Comparison of ENCODE assay signal across 1 fruit fly cellular context in the genomic region with DNA sequence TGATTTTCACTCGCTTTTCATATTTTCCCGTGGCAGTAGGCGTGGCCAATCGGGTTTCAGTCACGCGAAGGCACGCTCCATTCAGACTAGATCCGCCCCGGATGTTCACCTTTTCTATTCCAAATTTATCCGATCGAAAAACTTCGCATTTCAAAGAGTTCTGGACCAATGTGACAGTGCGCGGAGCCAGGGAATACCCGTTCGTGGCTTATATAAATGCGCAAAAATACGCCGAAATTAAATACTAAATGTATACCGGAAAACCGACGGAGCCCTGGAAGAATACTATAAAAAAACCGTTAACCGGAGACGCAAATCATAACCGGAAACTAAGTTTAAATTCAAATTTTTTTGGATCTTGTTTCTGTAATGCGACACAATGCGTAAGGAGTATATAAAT.
TF ChIP-seq lines count a peak whose summit lies in the region.

A gene (minus strand): TSS at position 181 of the 400 bp plus-strand sequence.

TF ChIP-seq in whole organism, embryonic, 481 proteins besides CTCF, POLR2A, EP300 and RAD21 (continued from another document and continues in another):
- no peak for TF ChIP-seq E2f1 (GFP tag; IDR thresholded peaks at IDR 0.05; lab: Robert Waterston, UW)
- TF ChIP-seq CG1024 (GFP tag; IDR thresholded peaks at IDR 0.05; lab: Robert Waterston, UW): no peak
- TF ChIP-seq fd102C (GFP tag; optimal IDR thresholded peaks at IDR 0.05; lab: Kevin White, UChicago): peak; percentile 29
- no peak for TF ChIP-seq Ssrp (tag; optimal IDR thresholded peaks at IDR 0.05; lab: Kevin White, UChicago)
- peak; percentile 95 for TF ChIP-seq Med (GFP tag; lab: Kevin White, UChicago)
- no peak for TF ChIP-seq twi (tag; optimal IDR thresholded peaks at IDR 0.05; lab: Kevin White, UChicago)
- TF ChIP-seq kni (GFP tag; optimal IDR thresholded peaks at IDR 0.05; lab: Kevin White, UChicago): peak; percentile 83
- peak; percentile 32 for TF ChIP-seq ash1 (GFP tag; optimal IDR thresholded peaks at IDR 0.05; lab: Kevin White, UChicago)
- peak; percentile 42 for TF ChIP-seq CG8290 (GFP tag; optimal IDR thresholded peaks at IDR 0.05; lab: Kevin White, UChicago)
- TF ChIP-seq CG8290 (tag; optimal IDR thresholded peaks at IDR 0.05; lab: Kevin White, UChicago): peak in 1 of 2 experiments; percentile 67
- peak; percentile 77 for TF ChIP-seq Dp (GFP tag; optimal IDR thresholded peaks at IDR 0.05; lab: Kevin White, UChicago)
- no peak for TF ChIP-seq cas (GFP tag; IDR thresholded peaks at IDR 0.05; lab: Robert Waterston, UW)
- peak; percentile 57 for TF ChIP-seq Side (GFP tag; optimal IDR thresholded peaks at IDR 0.05; lab: Kevin White, UChicago)
- TF ChIP-seq CG16779 (GFP tag; IDR thresholded peaks at IDR 0.05; lab: Robert Waterston, UW): no peak
- TF ChIP-seq CG15479 (GFP tag; optimal IDR thresholded peaks at IDR 0.05; lab: Kevin White, UChicago): no peak
- peak; percentile 57 for TF ChIP-seq Camta (GFP tag; optimal IDR thresholded peaks at IDR 0.05; lab: Kevin White, UChicago)
- TF ChIP-seq Hr78 (GFP tag; optimal IDR thresholded peaks at IDR 0.05; lab: Kevin White, UChicago): no peak
- TF ChIP-seq Xbp1 (GFP tag; optimal IDR thresholded peaks at IDR 0.05; lab: Kevin White, UChicago): peak; percentile 33
- TF ChIP-seq ken (GFP tag; IDR thresholded peaks at IDR 0.05; lab: Robert Waterston, UW): no peak
- TF ChIP-seq jing (GFP tag; optimal IDR thresholded peaks at IDR 0.05; lab: Kevin White, UChicago): no peak
- TF ChIP-seq stwl (tag; optimal IDR thresholded peaks at IDR 0.05; lab: Kevin White, UChicago): peak; percentile 79
- peak; percentile 71 for TF ChIP-seq CG15601 (tag; optimal IDR thresholded peaks at IDR 0.05; lab: Kevin White, UChicago)
- TF ChIP-seq tup (GFP tag; optimal IDR thresholded peaks at IDR 0.05; lab: Kevin White, UChicago): no peak
- TF ChIP-seq Usf (GFP tag; optimal IDR thresholded peaks at IDR 0.05; lab: Kevin White, UChicago): no peak
- peak; percentile 81 for TF ChIP-seq CG6765 (GFP tag; optimal IDR thresholded peaks at IDR 0.05; lab: Kevin White, UChicago)
- TF ChIP-seq dmrt11E (tag; optimal IDR thresholded peaks at IDR 0.05; lab: Kevin White, UChicago): peak; percentile 40
- no peak for TF ChIP-seq CG11093 (GFP tag; IDR thresholded peaks at IDR 0.05; lab: Robert Waterston, UW)
- TF ChIP-seq gem (tag; optimal IDR thresholded peaks at IDR 0.05; lab: Kevin White, UChicago): peak; percentile 39
- TF ChIP-seq Nf-YB (GFP tag; optimal IDR thresholded peaks at IDR 0.05; lab: Kevin White, UChicago): peak; percentile 58
- TF ChIP-seq hth (optimal IDR thresholded peaks at IDR 0.05; lab: Kevin White, UChicago): no peak
- TF ChIP-seq ranshi (GFP tag; IDR thresholded peaks at IDR 0.05; lab: Robert Waterston, UW): no peak; the same call in 1 of the 2 replicates
- TF ChIP-seq Hr39 (optimal IDR thresholded peaks at IDR 0.05; lab: Kevin White, UChicago): no peak
- TF ChIP-seq unpg (GFP tag; optimal IDR thresholded peaks at IDR 0.05; lab: Kevin White, UChicago): peak; percentile 61
- TF ChIP-seq ssp (GFP tag; IDR thresholded peaks at IDR 0.05; lab: Robert Waterston, UW): no peak
- TF ChIP-seq Blimp-1 (GFP tag; optimal IDR thresholded peaks at IDR 0.05; lab: Kevin White, UChicago): peak; percentile 43
- TF ChIP-seq BtbVII (GFP tag; optimal IDR thresholded peaks at IDR 0.05; lab: Kevin White, UChicago): peak; percentile 20
- TF ChIP-seq CG6689 (GFP tag; IDR thresholded peaks at IDR 0.05; lab: Robert Waterston, UW): no peak
- TF ChIP-seq zen (tag; optimal IDR thresholded peaks at IDR 0.05; lab: Kevin White, UChicago): peak; percentile 12
- no peak for TF ChIP-seq peb (GFP tag; IDR thresholded peaks at IDR 0.05; lab: Robert Waterston, UW)
- TF ChIP-seq Oli (tag; optimal IDR thresholded peaks at IDR 0.05; lab: Kevin White, UChicago): peak; percentile 15
- TF ChIP-seq dimm (GFP tag; IDR thresholded peaks at IDR 0.05; lab: Robert Waterston, UW): no peak
- peak; percentile 74 for TF ChIP-seq onecut (GFP tag; IDR thresholded peaks at IDR 0.05; lab: Robert Waterston, UW)
- TF ChIP-seq chinmo (GFP tag; IDR thresholded peaks at IDR 0.05; lab: Robert Waterston, UW; ENCODE audit: partially characterized antibody): 0 out of 4 replicates have a peak, but pooled peaks have one; percentile 61
- peak; percentile 71 for TF ChIP-seq sug (tag; optimal IDR thresholded peaks at IDR 0.05; lab: Kevin White, UChicago)
- TF ChIP-seq gsb-n (tag; optimal IDR thresholded peaks at IDR 0.05; lab: Kevin White, UChicago): peak; percentile 67
- no peak for TF ChIP-seq nerfin-2 (GFP tag; IDR thresholded peaks at IDR 0.05; lab: Robert Waterston, UW; ENCODE audit: partially characterized antibody)
- TF ChIP-seq GATAe (GFP tag; conservative IDR thresholded peaks at IDR 0.05; lab: Robert Waterston, UW): no peak
- TF ChIP-seq gsb (GFP tag; IDR thresholded peaks at IDR 0.05; lab: Robert Waterston, UW): no peak
- TF ChIP-seq Atf3 (GFP tag; optimal IDR thresholded peaks at IDR 0.05; lab: Kevin White, UChicago): peak; percentile 18
- peak; percentile 66 for TF ChIP-seq Mad (GFP tag; optimal IDR thresholded peaks at IDR 0.05; lab: Kevin White, UChicago)
- TF ChIP-seq Opbp (GFP tag; IDR thresholded peaks at IDR 0.05; lab: Robert Waterston, UW; ENCODE audit: partially characterized antibody): peak; percentile 61; the same call in 2 of the 3 replicates
- peak; percentile 15 for TF ChIP-seq CG3838 (GFP tag; optimal IDR thresholded peaks at IDR 0.05; lab: Kevin White, UChicago)
- no peak for TF ChIP-seq HLH4C (GFP tag; IDR thresholded peaks at IDR 0.05; lab: Robert Waterston, UW; ENCODE audit: partially characterized antibody)
- no peak for TF ChIP-seq CG11085 (GFP tag; IDR thresholded peaks at IDR 0.05; lab: Robert Waterston, UW)
- TF ChIP-seq CG9609 (GFP tag; optimal IDR thresholded peaks at IDR 0.05; lab: Kevin White, UChicago): no peak
- TF ChIP-seq CG1832 (GFP tag; optimal IDR thresholded peaks at IDR 0.05; lab: Kevin White, UChicago): no peak
- no peak for TF ChIP-seq pfk (GFP tag; optimal IDR thresholded peaks at IDR 0.05; lab: Kevin White, UChicago)
- TF ChIP-seq Aef1 (GFP tag; IDR thresholded peaks at IDR 0.05; lab: Robert Waterston, UW): no peak
- TF ChIP-seq z (GFP tag; IDR thresholded peaks at IDR 0.05; lab: Robert Waterston, UW): no peak
- TF ChIP-seq Elba2 (GFP tag; optimal IDR thresholded peaks at IDR 0.05; lab: Kevin White, UChicago): no peak
- TF ChIP-seq MBD-R2 (GFP tag; IDR thresholded peaks at IDR 0.05; lab: Robert Waterston, UW): peak; percentile 85
- peak; percentile 65 for TF ChIP-seq nmo (GFP tag; optimal IDR thresholded peaks at IDR 0.05; lab: Kevin White, UChicago)
- 0 out of 2 replicates have a peak, but pooled peaks have one; percentile 5 for TF ChIP-seq NFAT (GFP tag; IDR thresholded peaks at IDR 0.05; lab: Robert Waterston, UW)
- TF ChIP-seq ci (GFP tag; IDR thresholded peaks at IDR 0.05; lab: Robert Waterston, UW): peak; percentile 89
- peak; percentile 98 for TF ChIP-seq Ets97D (GFP tag; optimal IDR thresholded peaks at IDR 0.05; lab: Kevin White, UChicago)
- no peak for TF ChIP-seq al (GFP tag; IDR thresholded peaks at IDR 0.05; lab: Robert Waterston, UW)
- TF ChIP-seq CG11398 (GFP tag; optimal IDR thresholded peaks at IDR 0.05; lab: Kevin White, UChicago): peak; percentile 51
- TF ChIP-seq Lpt (GFP tag; optimal IDR thresholded peaks at IDR 0.05; lab: Kevin White, UChicago): no peak
- peak; percentile 68 for TF ChIP-seq vvl (GFP tag; IDR thresholded peaks at IDR 0.05; lab: Robert Waterston, UW)
- TF ChIP-seq CG7357 (GFP tag; IDR thresholded peaks at IDR 0.05; lab: Robert Waterston, UW): no peak
- TF ChIP-seq Jarid2 (GFP tag; optimal IDR thresholded peaks at IDR 0.05; lab: Kevin White, UChicago): peak; percentile 77
- TF ChIP-seq pan (optimal IDR thresholded peaks at IDR 0.05; lab: Kevin White, UChicago): no peak
- TF ChIP-seq pan (GFP tag; optimal IDR thresholded peaks at IDR 0.05 in 1 of 2, IDR thresholded peaks at IDR 0.05 in 1 of 2): peak in 1 of 2 experiments; percentile 30
- peak; percentile 67 for TF ChIP-seq gcm (GFP tag; optimal IDR thresholded peaks at IDR 0.05; lab: Kevin White, UChicago)
- TF ChIP-seq CG4730 (GFP tag; IDR thresholded peaks at IDR 0.05; lab: Robert Waterston, UW): no peak
- no peak for TF ChIP-seq CG34224 (GFP tag; IDR thresholded peaks at IDR 0.05; lab: Robert Waterston, UW; ENCODE audit: partially characterized antibody)
- TF ChIP-seq ara (GFP tag; IDR thresholded peaks at IDR 0.05; lab: Robert Waterston, UW): 0 out of 2 replicates have a peak, but pooled peaks have one; percentile 12
- TF ChIP-seq bowl (GFP tag; IDR thresholded peaks at IDR 0.05; lab: Robert Waterston, UW): no peak
- TF ChIP-seq wek (GFP tag; optimal IDR thresholded peaks at IDR 0.05; lab: Kevin White, UChicago): peak; percentile 54
- TF ChIP-seq kah (GFP tag; optimal IDR thresholded peaks at IDR 0.05; lab: Kevin White, UChicago): no peak
- TF ChIP-seq p53 (GFP tag; optimal IDR thresholded peaks at IDR 0.05; lab: Kevin White, UChicago): peak; percentile 42
- no peak for TF ChIP-seq slbo (GFP tag; IDR thresholded peaks at IDR 0.05; lab: Robert Waterston, UW)
- TF ChIP-seq pita (GFP tag; optimal IDR thresholded peaks at IDR 0.05; lab: Kevin White, UChicago): peak; percentile 28
- TF ChIP-seq CG12769 (tag; optimal IDR thresholded peaks at IDR 0.05; lab: Kevin White, UChicago): peak; percentile 47
- TF ChIP-seq mam (GFP tag; optimal IDR thresholded peaks at IDR 0.05; lab: Kevin White, UChicago): no peak
- TF ChIP-seq sna (GFP tag; IDR thresholded peaks at IDR 0.05; lab: Robert Waterston, UW; ENCODE audit: partially characterized antibody): no peak
- no peak for TF ChIP-seq rib (GFP tag; IDR thresholded peaks at IDR 0.05; lab: Robert Waterston, UW)
- no peak for TF ChIP-seq HLHmδ (GFP tag; optimal IDR thresholded peaks at IDR 0.05; lab: Kevin White, UChicago)
- TF ChIP-seq CG14965 (GFP tag; optimal IDR thresholded peaks at IDR 0.05; lab: Kevin White, UChicago; ENCODE audit: borderline replicate concordance): peak; percentile 3
- peak; percentile 47 for TF ChIP-seq lilli (GFP tag; optimal IDR thresholded peaks at IDR 0.05; lab: Kevin White, UChicago)
- TF ChIP-seq sisA (GFP tag; IDR thresholded peaks at IDR 0.05; lab: Robert Waterston, UW): no peak
- peak; percentile 22 for TF ChIP-seq CG3995 (GFP tag; optimal IDR thresholded peaks at IDR 0.05; lab: Kevin White, UChicago)
- TF ChIP-seq CG7839 (tag; optimal IDR thresholded peaks at IDR 0.05; lab: Kevin White, UChicago): peak; percentile 47
- TF ChIP-seq YL-1 (GFP tag; optimal IDR thresholded peaks at IDR 0.05; lab: Kevin White, UChicago): peak; percentile 90
- TF ChIP-seq dati (GFP tag; IDR thresholded peaks at IDR 0.05; lab: Robert Waterston, UW): no peak
- TF ChIP-seq cad (GFP tag; optimal IDR thresholded peaks at IDR 0.05; lab: Kevin White, UChicago): no peak
- TF ChIP-seq psq (GFP tag; optimal IDR thresholded peaks at IDR 0.05; lab: Kevin White, UChicago): no peak
- no peak for TF ChIP-seq inv (GFP tag; IDR thresholded peaks at IDR 0.05; lab: Robert Waterston, UW; ENCODE audit: partially characterized antibody)
- peak; percentile 76 for TF ChIP-seq CG2116 (GFP tag; optimal IDR thresholded peaks at IDR 0.05; lab: Kevin White, UChicago)
- peak in 1 of 3 experiments; percentile 3 for TF ChIP-seq lola (GFP tag; optimal IDR thresholded peaks at IDR 0.05; lab: Kevin White, UChicago)
- TF ChIP-seq CG9437 (GFP tag; optimal IDR thresholded peaks at IDR 0.05; lab: Kevin White, UChicago): peak; percentile 50
- TF ChIP-seq ham (GFP tag; IDR thresholded peaks at IDR 0.05; lab: Robert Waterston, UW): no peak
- TF ChIP-seq Gsc (GFP tag; IDR thresholded peaks at IDR 0.05; lab: Robert Waterston, UW): no peak
- TF ChIP-seq CG3847 (GFP tag; IDR thresholded peaks at IDR 0.05; lab: Robert Waterston, UW): 0 out of 2 replicates have a peak, but pooled peaks have one; percentile 28
- no peak for TF ChIP-seq Nf-YA (GFP tag; IDR thresholded peaks at IDR 0.05; lab: Robert Waterston, UW)
- peak; percentile 64 for TF ChIP-seq CG18619 (GFP tag; optimal IDR thresholded peaks at IDR 0.05; lab: Kevin White, UChicago)
- TF ChIP-seq jumu (GFP tag; optimal IDR thresholded peaks at IDR 0.05; lab: Kevin White, UChicago): peak; percentile 16
- no peak for TF ChIP-seq Tbp (GFP tag; optimal IDR thresholded peaks at IDR 0.05; lab: Kevin White, UChicago)
- TF ChIP-seq CG34422 (GFP tag; IDR thresholded peaks at IDR 0.05; lab: Robert Waterston, UW): peak; percentile 71; the same call in 1 of the 3 replicates
- TF ChIP-seq CG3281 (GFP tag; optimal IDR thresholded peaks at IDR 0.05; lab: Kevin White, UChicago): peak; percentile 81
- TF ChIP-seq CkIIα-i1 (GFP tag; IDR thresholded peaks at IDR 0.05; lab: Robert Waterston, UW): no peak
- TF ChIP-seq CG11456 (GFP tag; IDR thresholded peaks at IDR 0.05; lab: Robert Waterston, UW): no peak
- TF ChIP-seq Spps (tag; optimal IDR thresholded peaks at IDR 0.05; lab: Kevin White, UChicago): peak; percentile 14
- TF ChIP-seq CG9876 (GFP tag; optimal IDR thresholded peaks at IDR 0.05; lab: Kevin White, UChicago): no peak
- no peak for TF ChIP-seq CG4282 (GFP tag; optimal IDR thresholded peaks at IDR 0.05; lab: Kevin White, UChicago)
- TF ChIP-seq CG7928 (GFP tag; optimal IDR thresholded peaks at IDR 0.05; lab: Kevin White, UChicago): peak; percentile 95
- no peak for TF ChIP-seq Sry-β (GFP tag; optimal IDR thresholded peaks at IDR 0.05; lab: Kevin White, UChicago)
- TF ChIP-seq Adf1 (GFP tag; IDR thresholded peaks at IDR 0.05; lab: Robert Waterston, UW): no peak; the same call in 1 of the 2 replicates
- peak; percentile 57 for TF ChIP-seq nerfin-1 (tag; optimal IDR thresholded peaks at IDR 0.05; lab: Kevin White, UChicago)
- TF ChIP-seq Meics (GFP tag; optimal IDR thresholded peaks at IDR 0.05; lab: Kevin White, UChicago): peak; percentile 80
- TF ChIP-seq Mes4 (GFP tag; optimal IDR thresholded peaks at IDR 0.05; lab: Kevin White, UChicago): peak; percentile 67
- TF ChIP-seq CG8478 (optimal IDR thresholded peaks at IDR 0.05; lab: Kevin White, UChicago): no peak
- no peak for TF ChIP-seq CG12942 (GFP tag; optimal IDR thresholded peaks at IDR 0.05; lab: Kevin White, UChicago)
- TF ChIP-seq CG16813 (GFP tag; IDR thresholded peaks at IDR 0.05; lab: Robert Waterston, UW; ENCODE audit: partially characterized antibody): no peak
- 0 out of 3 replicates have a peak, but pooled peaks have one; percentile 55 for TF ChIP-seq CG2199 (GFP tag; IDR thresholded peaks at IDR 0.05; lab: Robert Waterston, UW)
- peak; percentile 72 for TF ChIP-seq bbx (GFP tag; IDR thresholded peaks at IDR 0.05; lab: Robert Waterston, UW; ENCODE audit: partially characterized antibody)
- peak in 1 of 3 experiments; percentile 86 for TF ChIP-seq Stat92E (GFP tag; optimal IDR thresholded peaks at IDR 0.05; lab: Kevin White, UChicago)
